Worm (Caenorhabditis elegans) whole organism, young adult: ENCODE results near the gene W06D12.6.
A peak's percentile ranks its signal among the peaks of the same experiment; 100 is the strongest.

ENCODE experiments used
- B0035.1 ChIP-seq: sonication (generic microtip); optimal IDR thresholded peaks from 2 replicates; lab custom pipeline; 2016; ENCODE audit warnings: missing genetic modification characterization, mild to moderate bottlenecking, missing compliant biosample characterization, missing genotype, missing genetic modification reagents
- B0261.1 ChIP-seq: sonication (generic microtip); optimal IDR thresholded peaks from 2 replicates; lab custom pipeline; 2016; ENCODE audit warnings: mild to moderate bottlenecking, missing genetic modification characterization, moderate library complexity, missing compliant biosample characterization
- C06A6.2 ChIP-seq: fragments of 200-800 bp; sonication (Bioruptor generic); conservative IDR thresholded peaks from 2 replicates; pipeline ENCODE4 v1.3.6; 2022; ENCODE audit warnings: missing genetic modification characterization, missing compliant biosample characterization
- D2030.7 ChIP-seq: fragments of 200-800 bp; sonication (Bioruptor generic); IDR thresholded peaks from 2 replicates; pipeline ENCODE4 v1.3.6; 2022; ENCODE audit warnings: missing genetic modification reagents, missing genetic modification characterization, missing compliant biosample characterization
- F22D6.2 ChIP-seq: sonication (generic microtip); optimal IDR thresholded peaks from 2 replicates; lab custom pipeline; 2016; ENCODE audit warnings: mild to moderate bottlenecking, missing genetic modification characterization, missing compliant biosample characterization
- F23B12.7 ChIP-seq: sonication (generic microtip); optimal IDR thresholded peaks from 2 replicates; lab custom pipeline; 2017; ENCODE audit warnings: missing genetic modification characterization, mild to moderate bottlenecking, missing compliant biosample characterization, antibody characterized with exemption, moderate library complexity; ENCODE audit not compliant: insufficient read depth
- F55B11.4 ChIP-seq: sonication (generic microtip); optimal IDR thresholded peaks from 2 replicates; lab custom pipeline; 2016; ENCODE audit warnings: missing compliant biosample characterization, missing genetic modification characterization, borderline replicate concordance; ENCODE audit not compliant: insufficient read depth
- F57A8.1 ChIP-seq: fragments of 200-800 bp; sonication (Bioruptor generic); optimal IDR thresholded peaks from 2 replicates; lab custom pipeline; 2018; ENCODE audit warnings: mild to moderate bottlenecking, missing genetic modification characterization, moderate library complexity, missing compliant biosample characterization
- K11D2.4 ChIP-seq: fragments of 200-800 bp; sonication (Bioruptor generic); IDR thresholded peaks from 2 replicates; pipeline ENCODE4 v1.3.6; 2022; ENCODE audit warnings: missing genetic modification reagents, missing genetic modification characterization, missing compliant biosample characterization
- Y95B8A.8 ChIP-seq: fragments of 200-800 bp; sonication (Bioruptor generic); IDR thresholded peaks from 2 replicates; pipeline ENCODE4 v1.3.6; 2022; ENCODE audit warnings: missing genetic modification reagents, missing genetic modification characterization, missing compliant biosample characterization
- akir-1 ChIP-seq: fragments of 200-800 bp; sonication (Bioruptor generic); optimal IDR thresholded peaks from 2 replicates; lab custom pipeline; 2018; ENCODE audit warnings: mild to moderate bottlenecking, missing genetic modification characterization, moderate library complexity, missing compliant biosample characterization
- attf-3 ChIP-seq: fragments of 200-800 bp; sonication (Bioruptor generic); conservative IDR thresholded peaks from 2 replicates; pipeline ENCODE4 v1.3.6; 2022; ENCODE audit warnings: missing genetic modification reagents, missing genetic modification characterization, missing compliant biosample characterization
- attf-6 ChIP-seq: fragments of 200-800 bp; sonication (Bioruptor generic); IDR thresholded peaks from 2 replicates; pipeline ENCODE4 v1.3.6; 2022; ENCODE audit warnings: missing genetic modification reagents, missing genetic modification characterization, missing compliant biosample characterization
- bed-1 ChIP-seq: fragments of 200-800 bp; sonication (Bioruptor generic); IDR thresholded peaks from 2 replicates; pipeline ENCODE4 v1.3.6; 2022; ENCODE audit warnings: missing genetic modification reagents, missing genetic modification characterization, missing compliant biosample characterization
- cebp-2 ChIP-seq: fragments of 200-800 bp; sonication (Bioruptor generic); IDR thresholded peaks from 2 replicates; pipeline ENCODE4 v1.3.6; 2022; ENCODE audit warnings: missing genetic modification characterization, missing compliant biosample characterization
- ceh-27 ChIP-seq: fragments of 200-800 bp; sonication (Bioruptor generic); optimal IDR thresholded peaks from 2 replicates; lab custom pipeline; 2018; ENCODE audit warnings: mild to moderate bottlenecking, missing genetic modification characterization, moderate library complexity, missing compliant biosample characterization
- ceh-91 ChIP-seq: fragments of 200-800 bp; sonication (Bioruptor generic); IDR thresholded peaks from 2 replicates; pipeline ENCODE4 v1.3.6; 2022; ENCODE audit warnings: missing genetic modification reagents, missing genetic modification characterization, missing compliant biosample characterization
- dpff-1 ChIP-seq: sonication (generic microtip); optimal IDR thresholded peaks from 2 replicates; lab custom pipeline; 2017; ENCODE audit warnings: mild to moderate bottlenecking, missing genetic modification characterization, missing compliant biosample characterization
- ets-4 ChIP-seq: fragments of 200-800 bp; sonication (Bioruptor generic); optimal IDR thresholded peaks from 2 replicates; lab custom pipeline; 2018; ENCODE audit warnings: mild to moderate bottlenecking, missing genetic modification characterization, missing compliant biosample characterization
- hmg-1.2 ChIP-seq: fragments of 200-800 bp; sonication (Bioruptor generic); IDR thresholded peaks from 2 replicates; pipeline ENCODE4 v1.3.6; 2022; ENCODE audit warnings: missing genetic modification reagents, missing genetic modification characterization, missing compliant biosample characterization
- hrde-1 ChIP-seq: sonication (generic microtip); optimal IDR thresholded peaks from 2 replicates; lab custom pipeline; 2016; ENCODE audit warnings: missing genetic modification characterization, mild to moderate bottlenecking, missing compliant biosample characterization, moderate library complexity, missing genotype, missing genetic modification reagents, borderline replicate concordance
- let-526 ChIP-seq: fragments of 200-800 bp; sonication (Bioruptor generic); IDR thresholded peaks from 2 replicates; pipeline ENCODE4 v1.3.6; 2022; ENCODE audit warnings: missing genetic modification reagents, missing genetic modification characterization, missing compliant biosample characterization
- lin-40 ChIP-seq: sonication (generic microtip); optimal IDR thresholded peaks from 2 replicates; lab custom pipeline; 2016; ENCODE audit warnings: missing genetic modification characterization, mild to moderate bottlenecking, missing compliant biosample characterization, missing genotype, missing genetic modification reagents
- lsl-1 ChIP-seq: fragments of 200-800 bp; sonication (Bioruptor generic); optimal IDR thresholded peaks from 2 replicates; lab custom pipeline; 2018; ENCODE audit warnings: mild to moderate bottlenecking, missing genetic modification characterization, moderate library complexity, missing compliant biosample characterization
- lsy-27 ChIP-seq: sonication (generic microtip); optimal IDR thresholded peaks from 2 replicates; lab custom pipeline; 2017; ENCODE audit warnings: missing genetic modification characterization, mild to moderate bottlenecking, missing compliant biosample characterization, antibody characterized with exemption, missing genotype, borderline replicate concordance; ENCODE audit not compliant: insufficient read depth
- madf-6 ChIP-seq: fragments of 200-800 bp; sonication (Bioruptor generic); IDR thresholded peaks from 2 replicates; pipeline ENCODE4 v1.3.6; 2022; ENCODE audit warnings: missing genetic modification reagents, missing genetic modification characterization, missing compliant biosample characterization
- madf-8 ChIP-seq: fragments of 200-800 bp; sonication (Bioruptor generic); conservative IDR thresholded peaks from 2 replicates; pipeline ENCODE4 v1.3.6; 2022; ENCODE audit warnings: missing genetic modification reagents, missing genetic modification characterization, missing compliant biosample characterization
- nfyb-1 ChIP-seq: fragments of 200-800 bp; sonication (Bioruptor generic); IDR thresholded peaks from 2 replicates; pipeline ENCODE4 v1.3.6; 2022; ENCODE audit warnings: missing genetic modification reagents, missing genetic modification characterization, missing compliant biosample characterization
- nhr-179 ChIP-seq: sonication (generic microtip); optimal IDR thresholded peaks from 2 replicates; lab custom pipeline; 2016; ENCODE audit warnings: mild to moderate bottlenecking, missing genetic modification characterization, missing compliant biosample characterization
- nhr-80 ChIP-seq: sonication (generic microtip); optimal IDR thresholded peaks from 2 replicates; lab custom pipeline; 2016; ENCODE audit warnings: missing genetic modification characterization, missing compliant biosample characterization
- nhr-90 ChIP-seq: sonication (generic microtip); optimal IDR thresholded peaks from 2 replicates; lab custom pipeline; 2016; ENCODE audit warnings: missing genotype, mild to moderate bottlenecking, missing genetic modification characterization, missing compliant biosample characterization
- sdz-38 ChIP-seq: sonication (generic microtip); optimal IDR thresholded peaks from 2 replicates; lab custom pipeline; 2016; ENCODE audit warnings: missing genotype, missing genetic modification characterization, missing compliant biosample characterization
- sea-2 ChIP-seq: fragments of 200-800 bp; sonication (Bioruptor generic); IDR thresholded peaks from 2 replicates; pipeline ENCODE4 v1.3.6; 2022; ENCODE audit warnings: missing genetic modification characterization, missing compliant biosample characterization
- snpc-1.3 ChIP-seq: sonication (generic microtip); optimal IDR thresholded peaks from 2 replicates; lab custom pipeline; 2017; ENCODE audit warnings: missing genetic modification characterization, mild to moderate bottlenecking, missing compliant biosample characterization, antibody characterized with exemption, moderate library complexity, missing genotype, missing genetic modification reagents; ENCODE audit not compliant: insufficient read depth
- sptf-2 ChIP-seq: fragments of 200-800 bp; sonication (Bioruptor generic); optimal IDR thresholded peaks from 2 replicates; lab custom pipeline; 2018; ENCODE audit warnings: mild to moderate bottlenecking, missing genetic modification characterization, missing compliant biosample characterization
- tlf-1 ChIP-seq: fragments of 200-800 bp; sonication (Bioruptor generic); optimal IDR thresholded peaks from 2 replicates; lab custom pipeline; 2018; ENCODE audit warnings: mild to moderate bottlenecking, missing genetic modification characterization, missing compliant biosample characterization
- xnd-1 ChIP-seq: sonication (generic microtip); optimal IDR thresholded peaks from 2 replicates; lab custom pipeline; 2016; ENCODE audit warnings: missing genotype, missing genetic modification reagents, missing genetic modification characterization, missing compliant biosample characterization
- zfh-2 ChIP-seq: fragments of 200-800 bp; sonication (Bioruptor generic); conservative IDR thresholded peaks from 2 replicates; pipeline ENCODE4 v1.3.6; 2022; ENCODE audit warnings: missing genetic modification reagents, missing genetic modification characterization, missing compliant biosample characterization
- ztf-6 ChIP-seq: fragments of 200-800 bp; sonication (Bioruptor generic); IDR thresholded peaks from 2 replicates; pipeline ENCODE4 v1.3.6; 2022; ENCODE audit warnings: missing genetic modification reagents, missing genetic modification characterization, missing compliant biosample characterization

The W06D12.6 gene

ce11 chrV:17705814-17706213 lies at the start of gene W06D12.6:
Gene W06D12.6 (plus strand): TSS chrV:17706114.
- TF ChIP-seq madf-8 (GFP tag; lab: Robert Waterston, UW) (no peak), bed-1 (GFP tag; lab: Robert Waterston, UW) (no peak), akir-1 (GFP tag; lab: Kevin White, UChicago) (no peak), ztf-6 (no peak), zfh-2 (GFP tag; lab: Robert Waterston, UW) (no peak), F57A8.1 (GFP tag; lab: Kevin White, UChicago) (no peak), snpc-1.3 (tag; lab: Kevin White, UChicago) (no peak), let-526 (GFP tag; lab: Robert Waterston, UW) (no peak), F23B12.7 (no peak), sea-2 (GFP tag; lab: Robert Waterston, UW) (no peak), attf-6 (GFP tag; lab: Robert Waterston, UW) (no peak), C06A6.2 (GFP tag; lab: Robert Waterston, UW) (no peak), hrde-1 (tag; lab: Kevin White, UChicago) (no peak), nhr-179 (tag; lab: Kevin White, UChicago) (no peak), attf-3 (no peak), xnd-1 (no peak), sptf-2 (GFP tag; lab: Kevin White, UChicago) (no peak), F22D6.2 (tag; lab: Kevin White, UChicago) (no peak), nfyb-1 (GFP tag; lab: Robert Waterston, UW) (no peak), nhr-80 (tag; lab: Kevin White, UChicago) (no peak)
- TF ChIP-seq, all 124 proteins: peak for 0

DNA sequence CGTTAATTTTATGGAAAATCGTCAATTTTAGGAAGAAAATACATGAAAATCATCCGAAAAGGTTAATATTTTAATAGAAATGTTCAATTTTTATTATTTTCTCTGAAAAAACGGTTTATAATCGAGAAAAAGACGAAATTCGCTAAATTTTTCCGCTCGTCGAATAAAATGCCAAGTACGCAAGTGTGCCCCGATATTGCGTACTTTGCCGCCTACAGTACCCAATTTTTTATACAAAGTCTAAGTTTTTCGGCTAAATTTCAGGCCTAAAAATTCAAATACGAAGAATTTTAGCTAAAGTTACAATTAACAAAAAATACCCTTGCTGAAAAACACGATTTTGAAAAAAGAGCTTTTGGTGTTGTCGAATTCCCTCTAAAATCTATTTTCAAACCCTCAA lies 47.1 kb upstream of the W06D12.6 start:
- TF ChIP-seq tlf-1 (GFP tag; lab: Kevin White, UChicago) (no peak), B0261.1 (tag; lab: Kevin White, UChicago) (no peak), C06A6.2 (GFP tag; lab: Robert Waterston, UW) (no peak), ets-4 (GFP tag; lab: Kevin White, UChicago) (no peak), lsy-27 (no peak), xnd-1 (peak; percentile 56), let-526 (GFP tag; lab: Robert Waterston, UW) (no peak), dpff-1 (tag; lab: Kevin White, UChicago) (no peak), nhr-90 (tag; lab: Kevin White, UChicago) (no peak), hrde-1 (tag; lab: Kevin White, UChicago) (no peak), sdz-38 (no peak), K11D2.4 (GFP tag; lab: Robert Waterston, UW) (no peak), ceh-27 (GFP tag; lab: Kevin White, UChicago) (no peak), F55B11.4 (tag; lab: Kevin White, UChicago) (no peak), cebp-2 (no peak), ceh-91 (GFP tag; lab: Robert Waterston, UW) (0 out of 2 replicates have a peak, but pooled peaks have one; percentile 16), ztf-6 (no peak), B0035.1 (tag; lab: Kevin White, UChicago) (no peak), D2030.7 (GFP tag; lab: Robert Waterston, UW) (peak; percentile 48), hmg-1.2 (GFP tag; lab: Robert Waterston, UW) (no peak), madf-6 (peak; percentile 63), nhr-80 (tag; lab: Kevin White, UChicago) (no peak), Y95B8A.8 (no peak), lin-40 (tag; lab: Kevin White, UChicago) (no peak), lsl-1 (peak; percentile 88)
